Worm (Caenorhabditis elegans): Measurements from ENCODE around the gene K02F6.7.

Gene K02F6.7

ce11 chrII:2483507-2483906, 54.1 kb downstream of the K02F6.7 start, which contains the start of gene F53G2.13:
TSS of gene F53G2.13 (plus strand) at chrII:2483807.
- TF ChIP-seq hmg-11 (tag; optimal IDR thresholded peaks at IDR 0.05), result no peak
- no peak for TF ChIP-seq R02D3.7 (tag; optimal IDR thresholded peaks at IDR 0.05)
- no peak for TF ChIP-seq pha-4 (tag; optimal IDR thresholded peaks at IDR 0.05)
- no peak for TF ChIP-seq lin-15B (tag; optimal IDR thresholded peaks at IDR 0.05)
- no peak for TF ChIP-seq nhr-67 (tag; optimal IDR thresholded peaks at IDR 0.05)
- TF ChIP-seq nhr-77 (tag; optimal IDR thresholded peaks at IDR 0.05), result no peak
- no peak for TF ChIP-seq mml-1 (tag; optimal IDR thresholded peaks at IDR 0.05)
- TF ChIP-seq aly-2 (tag; optimal IDR thresholded peaks at IDR 0.05), result no peak
- TF ChIP-seq ceh-82 (tag; optimal IDR thresholded peaks at IDR 0.05), result no peak

- TF ChIP-seq ceh-82 (tag; optimal IDR thresholded peaks at IDR 0.05), result no peak
- TF ChIP-seq zag-1 (tag; optimal IDR thresholded peaks at IDR 0.05), result no peak
- TF ChIP-seq lin-39 (tag; optimal IDR thresholded peaks at IDR 0.05), result no peak
- no peak for TF ChIP-seq pha-4 (tag; optimal IDR thresholded peaks at IDR 0.05)
- TF ChIP-seq nhr-237 (tag; optimal IDR thresholded peaks at IDR 0.05), result no peak
- TF ChIP-seq daf-12 (tag; optimal IDR thresholded peaks at IDR 0.05), result no peak
- no peak for TF ChIP-seq mdl-1 (tag; optimal IDR thresholded peaks at IDR 0.05)
- no peak for TF ChIP-seq nhr-25 (tag; optimal IDR thresholded peaks at IDR 0.05)
- TF ChIP-seq ztf-4 (tag; optimal IDR thresholded peaks at IDR 0.05), result no peak
Observed at ce11 chrII:2481621-2482020, 56.0 kb downstream of the K02F6.7 start, which contains the start of gene F53G2.2. TSS of gene F53G2.2 (plus strand) at chrII:2481921.

ce11 chrII:2480099-2480498, 57.6 kb downstream of the K02F6.7 start, which contains the start of gene F53G2.3:
TSS of gene F53G2.3 (plus strand) at chrII:2480399.
- TF ChIP-seq lsy-12 (tag; optimal IDR thresholded peaks at IDR 0.05) (no peak), nhr-43 (tag; optimal IDR thresholded peaks at IDR 0.05; ENCODE audit: poor library complexity, severe bottlenecking) (no peak), hmg-11 (tag; optimal IDR thresholded peaks at IDR 0.05) (no peak), ztf-4 (tag; optimal IDR thresholded peaks at IDR 0.05) (no peak), elt-3 (tag; optimal IDR thresholded peaks at IDR 0.05) (no peak), ama-1 (optimal IDR thresholded peaks at IDR 0.05) (no peak), ZK546.5 (tag; optimal IDR thresholded peaks at IDR 0.05) (no peak), skn-1 (tag; optimal IDR thresholded peaks at IDR 0.05) (no peak), fos-1 (tag; optimal IDR thresholded peaks at IDR 0.05) (no peak), lin-39 (tag; optimal IDR thresholded peaks at IDR 0.05) (no peak), mml-1 (tag; optimal IDR thresholded peaks at IDR 0.05) (no peak), ceh-16 (tag; optimal IDR thresholded peaks at IDR 0.05) (no peak), pha-4 (tag; optimal IDR thresholded peaks at IDR 0.05) (no peak), elt-2 (tag; optimal IDR thresholded peaks at IDR 0.05) (no peak), ztf-11 (tag; optimal IDR thresholded peaks at IDR 0.05) (no peak), nhr-77 (tag; optimal IDR thresholded peaks at IDR 0.05) (no peak), nhr-67 (tag; optimal IDR thresholded peaks at IDR 0.05) (no peak), tbx-2 (tag; optimal IDR thresholded peaks at IDR 0.05) (no peak), jun-1 (tag; optimal IDR thresholded peaks at IDR 0.05) (no peak)

ce11 chrII:2479047-2479446, 58.6 kb downstream of the K02F6.7 start, which contains the start of gene F53G2.12:
TSS of gene F53G2.12 (minus strand) at chrII:2479090.
- TF ChIP-seq elt-2 (tag; optimal IDR thresholded peaks at IDR 0.05), result peak; percentile 2
- no peak for TF ChIP-seq fkh-2 (tag; optimal IDR thresholded peaks at IDR 0.05)

- TF ChIP-seq nhr-11 (tag; optimal IDR thresholded peaks at IDR 0.05) (no peak), zag-1 (tag; optimal IDR thresholded peaks at IDR 0.05) (no peak), tbx-2 (tag; optimal IDR thresholded peaks at IDR 0.05) (no peak), pha-4 (tag; optimal IDR thresholded peaks at IDR 0.05) (no peak), nhr-25 (tag; optimal IDR thresholded peaks at IDR 0.05) (no peak), nhr-12 (tag; optimal IDR thresholded peaks at IDR 0.05) (no peak), lin-39 (tag; optimal IDR thresholded peaks at IDR 0.05) (no peak), R02D3.7 (tag; optimal IDR thresholded peaks at IDR 0.05) (no peak), ztf-11 (tag; optimal IDR thresholded peaks at IDR 0.05) (no peak), ceh-28 (tag; optimal IDR thresholded peaks at IDR 0.05) (no peak), lin-15B (tag; optimal IDR thresholded peaks at IDR 0.05) (no peak), eor-1 (tag; optimal IDR thresholded peaks at IDR 0.05) (no peak), unc-62 (GFP tag; optimal IDR thresholded peaks at IDR 0.05) (no peak), ztf-4 (tag; optimal IDR thresholded peaks at IDR 0.05) (no peak), ceh-82 (tag; optimal IDR thresholded peaks at IDR 0.05) (no peak), mdl-1 (tag; optimal IDR thresholded peaks at IDR 0.05) (no peak), lsy-12 (tag; optimal IDR thresholded peaks at IDR 0.05) (no peak)
Observed at ce11 chrII:2478543-2478942, 59.1 kb downstream of the K02F6.7 start, which contains the start of gene mnat-1. TSS of gene mnat-1 (minus strand) at chrII:2478643.
